Fruit fly (Drosophila melanogaster) whole organism, embryonic: Measurements from ENCODE around the gene CG5498.

Source experiments
- Blimp-1 ChIP-seq: fragments of 200-800 bp; sonication (Bioruptor generic); optimal IDR thresholded peaks from 3 replicates; lab custom pipeline; 2018; ENCODE audit warnings: missing biosample characterization, missing genetic modification characterization, mild to moderate bottlenecking, moderate library complexity, missing genetic modification reagents
- CG10274 ChIP-seq: fragments of 200-800 bp; sonication (Bioruptor generic); optimal IDR thresholded peaks from 3 replicates; lab custom pipeline; 2017; ENCODE audit warnings: missing biosample characterization, mild to moderate bottlenecking, missing genetic modification characterization
- CG11560 ChIP-seq: fragments of 200-800 bp; sonication (Bioruptor generic); IDR thresholded peaks from 3 replicates; pipeline ENCODE4 v1.3.6; 2022; ENCODE audit warnings: missing biosample characterization, missing genetic modification characterization
- CG11695 ChIP-seq: fragments of 200-800 bp; sonication (Bioruptor generic); IDR thresholded peaks from 3 replicates; pipeline ENCODE4 v1.3.6; 2022; ENCODE audit warnings: missing biosample characterization, missing genetic modification characterization
- CG12104 ChIP-seq: fragments of 200-800 bp; sonication (Bioruptor generic); optimal IDR thresholded peaks from 3 replicates; lab custom pipeline; 2016; ENCODE audit warnings: missing biosample characterization, missing genetic modification characterization
- CG12155 ChIP-seq: fragments of 200-800 bp; sonication (Bioruptor generic); optimal IDR thresholded peaks from 3 replicates; lab custom pipeline; 2016; ENCODE audit warnings: missing biosample characterization, missing genetic modification characterization
- CG13296 ChIP-seq: fragments of 200-800 bp; sonication (Bioruptor generic); optimal IDR thresholded peaks from 3 replicates; lab custom pipeline; 2018; ENCODE audit warnings: missing biosample characterization, mild to moderate bottlenecking, missing genetic modification characterization
- CG14050 ChIP-seq: fragments of 200-800 bp; sonication (Bioruptor generic); IDR thresholded peaks from 3 replicates; pipeline ENCODE4 v1.3.6; 2022; ENCODE audit warnings: missing biosample characterization, missing genetic modification characterization
- CG15479 ChIP-seq: fragments of 200-800 bp; sonication (Bioruptor generic); optimal IDR thresholded peaks from 3 replicates; lab custom pipeline; 2019; ENCODE audit warnings: missing biosample characterization, mild to moderate bottlenecking, missing genetic modification characterization, moderate library complexity
- CG17361 ChIP-seq: fragments of 200-800 bp; sonication (Bioruptor generic); IDR thresholded peaks from 3 replicates; pipeline ENCODE4 v1.3.6; 2022; ENCODE audit warnings: missing biosample characterization, missing genetic modification characterization
- CG18619 ChIP-seq: fragments of 200-800 bp; sonication (Bioruptor generic); optimal IDR thresholded peaks from 3 replicates; lab custom pipeline; 2017; ENCODE audit warnings: missing biosample characterization, mild to moderate bottlenecking, missing genetic modification characterization
- CG2199 ChIP-seq: fragments of 200-800 bp; sonication (Bioruptor generic); IDR thresholded peaks from 3 replicates; pipeline ENCODE4 v1.3.6; 2022; ENCODE audit warnings: missing biosample characterization, missing genetic modification characterization
- CG2202 ChIP-seq: fragments of 200-800 bp; sonication (Bioruptor generic); optimal IDR thresholded peaks from 2 replicates; lab custom pipeline; 2018; ENCODE audit warnings: missing biosample characterization, mild to moderate bottlenecking, missing genetic modification characterization
- CG2875 ChIP-seq: fragments of 200-800 bp; sonication (Bioruptor generic); optimal IDR thresholded peaks from 2 replicates; lab custom pipeline; 2017; ENCODE audit warnings: missing biosample characterization, mild to moderate bottlenecking, missing genetic modification characterization, missing genetic modification reagents
- CG31224 ChIP-seq: fragments of 200-800 bp; sonication (Bioruptor generic); IDR thresholded peaks from 2 replicates; pipeline ENCODE4 v1.3.6; 2022; ENCODE audit warnings: missing biosample characterization, missing genetic modification characterization
- CG32767 ChIP-seq: fragments of 200-800 bp; sonication (Bioruptor generic); IDR thresholded peaks from 2 replicates; pipeline ENCODE4 v1.3.6; 2022; ENCODE audit warnings: missing biosample characterization, missing genetic modification characterization
- CG43689 ChIP-seq: fragments of 200-800 bp; sonication (Bioruptor generic); IDR thresholded peaks from 2 replicates; pipeline ENCODE4 v1.3.6; 2022; ENCODE audit warnings: missing biosample characterization, missing genetic modification characterization
- CG9215 ChIP-seq: fragments of 200-800 bp; sonication (Bioruptor generic); IDR thresholded peaks from 2 replicates; pipeline ENCODE4 v1.3.6; 2022; ENCODE audit warnings: missing biosample characterization, missing genetic modification characterization
- CrebB ChIP-seq: fragments of 200-800 bp; sonication (Bioruptor generic); optimal IDR thresholded peaks from 3 replicates; lab custom pipeline; 2018; ENCODE audit warnings: missing biosample characterization, mild to moderate bottlenecking, missing genetic modification characterization
- HHEX ChIP-seq: fragments of 200-800 bp; sonication (Bioruptor generic); optimal IDR thresholded peaks from 3 replicates; lab custom pipeline; 2017; ENCODE audit warnings: missing biosample characterization, mild to moderate bottlenecking, missing genetic modification characterization, missing genetic modification reagents
- HLHmδ ChIP-seq: fragments of 200-800 bp; sonication (Bioruptor generic); optimal IDR thresholded peaks from 2 replicates; lab custom pipeline; 2018; ENCODE audit warnings: missing biosample characterization, mild to moderate bottlenecking, missing genetic modification characterization, moderate library complexity
- MESR4 ChIP-seq: fragments of 200-800 bp; sonication (Bioruptor generic); optimal IDR thresholded peaks from 2 replicates; lab custom pipeline; 2018; ENCODE audit warnings: missing biosample characterization, mild to moderate bottlenecking, missing genetic modification characterization, moderate library complexity
- Med ChIP-seq: fragments of 200-800 bp; sonication (Bioruptor generic); peaks from one replicate; lab custom pipeline; 2016; ENCODE audit warnings: missing biosample characterization, missing genetic modification characterization, mild to moderate bottlenecking, inconsistent platforms, moderate library complexity
- Sox102F ChIP-seq: fragments of 200-800 bp; sonication (Bioruptor generic); optimal IDR thresholded peaks from 2 replicates; lab custom pipeline; 2018; ENCODE audit warnings: missing biosample characterization, mild to moderate bottlenecking, missing genetic modification characterization, moderate library complexity
- cad ChIP-seq: fragments of >200 bp; optimal IDR thresholded peaks from 2 replicates; lab custom pipeline; 2017; ENCODE audit warnings: missing biosample characterization, missing genetic modification characterization
- cato ChIP-seq: fragments of 200-800 bp; sonication (Bioruptor generic); optimal IDR thresholded peaks from 2 replicates; lab custom pipeline; 2016; ENCODE audit warnings: missing biosample characterization, missing genetic modification characterization, borderline replicate concordance
- ci ChIP-seq: fragments of 200-800 bp; sonication (Bioruptor generic); IDR thresholded peaks from 3 replicates; pipeline ENCODE4 v1.3.6; 2022; ENCODE audit warnings: missing biosample characterization, missing genetic modification characterization
- crc ChIP-seq: fragments of 200-800 bp; sonication (Bioruptor generic); optimal IDR thresholded peaks from 2 replicates; lab custom pipeline; 2016; ENCODE audit warnings: missing biosample characterization, missing genetic modification characterization
- gfzf ChIP-seq: fragments of 200-800 bp; sonication (Bioruptor generic); optimal IDR thresholded peaks from 2 replicates; lab custom pipeline; 2016; ENCODE audit warnings: missing biosample characterization, mild to moderate bottlenecking, missing genetic modification characterization, moderate library complexity
- ken ChIP-seq: fragments of 200-800 bp; sonication (Bioruptor generic); IDR thresholded peaks from 3 replicates; pipeline ENCODE4 v1.3.6; 2022; ENCODE audit warnings: missing biosample characterization, missing genetic modification characterization
- mld ChIP-seq: fragments of 200-800 bp; sonication (Bioruptor generic); IDR thresholded peaks from 3 replicates; pipeline ENCODE4 v1.3.6; 2022; ENCODE audit warnings: missing biosample characterization, missing genetic modification characterization; ENCODE audit not compliant: partially characterized antibody
- nom ChIP-seq: fragments of 200-800 bp; sonication (Bioruptor generic); optimal IDR thresholded peaks from 2 replicates; lab custom pipeline; 2017; ENCODE audit warnings: missing biosample characterization, missing genetic modification characterization, mild to moderate bottlenecking, moderate library complexity, missing genetic modification reagents
- pan ChIP-seq, 4 experiments: fragments of >200 bp in 3 of 4; fragments of 200-800 bp in 1 of 4; sonication (Bioruptor generic) in 1 of 4; optimal IDR thresholded peaks in 3 of 4; IDR thresholded peaks in 1 of 4; 2 replicates each; pipeline versions ENCODE4 v1.3.6 to Lab custom; 2017 to 2022; ENCODE audit warnings: missing biosample characterization in 2 of 4, missing genetic modification characterization in 2 of 4, mixed read lengths in 1 of 4
- rib ChIP-seq: fragments of 200-800 bp; sonication (Bioruptor generic); IDR thresholded peaks from 2 replicates; pipeline ENCODE4 v1.3.6; 2022; ENCODE audit warnings: missing biosample characterization, missing genetic modification characterization
- zfh2 ChIP-seq: fragments of 200-800 bp; sonication (Bioruptor generic); optimal IDR thresholded peaks from 2 replicates; lab custom pipeline; 2016; ENCODE audit warnings: missing biosample characterization, missing genetic modification characterization

The CG5498 gene

dm6 chr3L:20405337-20405887 lies 21.5 kb upstream of the CG5498 start (continued):
- TF ChIP-seq CG32767 (GFP tag; lab: Robert Waterston, UW) (0 out of 2 replicates have a peak, but pooled peaks have one; percentile 15), CG13296 (GFP tag; lab: Kevin White, UChicago) (no peak), cad (GFP tag; lab: Kevin White, UChicago) (no peak), CG14050 (GFP tag; lab: Robert Waterston, UW) (no peak), CG11560 (no peak), rib (GFP tag; lab: Robert Waterston, UW) (0 out of 2 replicates have a peak, but pooled peaks have one; percentile 12), mld (GFP tag; lab: Robert Waterston, UW) (no peak), Sox102F (GFP tag; lab: Kevin White, UChicago) (no peak), cato (no peak), CrebB (tag; lab: Kevin White, UChicago) (no peak), CG11695 (GFP tag; lab: Robert Waterston, UW) (no peak), CG12155 (GFP tag; lab: Kevin White, UChicago) (no peak), CG31224 (no peak), pan (optimal IDR thresholded peaks at IDR 0.05; lab: Kevin White, UChicago) (no peak), pan (GFP tag; optimal IDR thresholded peaks at IDR 0.05 in 1 of 2, IDR thresholded peaks at IDR 0.05 in 1 of 2) (no peak), CG10274 (GFP tag; lab: Kevin White, UChicago) (no peak)
- TF ChIP-seq, all 482 proteins: peak for 14

DNA sequence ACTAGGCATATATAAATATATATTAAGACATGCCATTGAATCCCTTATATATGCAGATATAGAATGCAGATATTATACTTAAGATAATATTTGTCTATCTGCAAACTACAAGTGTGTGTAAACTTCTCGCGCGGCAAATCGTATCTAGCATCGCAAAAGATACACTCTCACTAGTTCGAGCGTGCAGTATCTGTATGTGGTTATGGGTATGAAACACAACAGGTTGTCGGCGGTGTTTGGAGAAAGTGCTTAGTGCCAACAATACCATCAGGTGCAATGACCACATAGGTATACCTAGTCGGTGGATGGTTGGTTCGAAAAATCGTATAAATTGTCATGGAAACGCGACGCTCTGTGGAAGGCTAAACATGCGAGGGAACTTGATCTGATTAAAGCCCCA lies 20.6 kb upstream of the CG5498 start:
- TF ChIP-seq CG9215 (GFP tag; lab: Robert Waterston, UW), result no peak
- TF ChIP-seq nom (GFP tag; lab: Kevin White, UChicago), result no peak
- TF ChIP-seq ken (GFP tag; lab: Robert Waterston, UW), result 0 out of 3 replicates have a peak, but pooled peaks have one; percentile 22
- no peak for TF ChIP-seq CG2202 (tag; lab: Kevin White, UChicago)
- no peak for TF ChIP-seq MESR4
- peak; percentile 20 for TF ChIP-seq Med (GFP tag; lab: Kevin White, UChicago)
- no peak for TF ChIP-seq CG43689 (GFP tag; lab: Robert Waterston, UW)
- peak; percentile 9; the same call in 1 of the 3 replicates for TF ChIP-seq ci
- TF ChIP-seq HHEX, result no peak
- no peak for TF ChIP-seq CG17361 (GFP tag; lab: Robert Waterston, UW)
- TF ChIP-seq CG18619 (GFP tag; lab: Kevin White, UChicago), result no peak
- TF ChIP-seq CG2199, result peak; percentile 69; the same call in 1 of the 3 replicates
- no peak for TF ChIP-seq gfzf (GFP tag; lab: Kevin White, UChicago)
- peak; percentile 93 for TF ChIP-seq Blimp-1 (GFP tag; lab: Kevin White, UChicago)
- TF ChIP-seq CG15479, result peak; percentile 21
- TF ChIP-seq HLHmδ (GFP tag; lab: Kevin White, UChicago), result peak; percentile 5
- no peak for TF ChIP-seq CG12104 (GFP tag; lab: Kevin White, UChicago)
- no peak for TF ChIP-seq CrebB (tag; lab: Kevin White, UChicago)
- no peak for TF ChIP-seq zfh2
- TF ChIP-seq CG2875 (GFP tag; lab: Kevin White, UChicago), result no peak
- no peak for TF ChIP-seq crc (GFP tag; lab: Kevin White, UChicago)
